Worm (Caenorhabditis elegans) whole organism, midembryonic: ENCODE results near the gene col-38.

Source experiments
- cog-1 ChIP-seq: sonication (generic microtip); optimal IDR thresholded peaks from 2 replicates; lab custom pipeline; 2016; ENCODE audit warnings: missing genetic modification characterization, missing compliant biosample characterization
- flt-1 ChIP-seq: fragments of 200-800 bp; sonication (Bioruptor generic); IDR thresholded peaks from 2 replicates; pipeline ENCODE4 v1.3.6; 2022; ENCODE audit warnings: missing genetic modification characterization, missing compliant biosample characterization
- klf-2 ChIP-seq: fragments of 200-800 bp; sonication (Bioruptor generic); conservative IDR thresholded peaks from 2 replicates; pipeline ENCODE4 v1.3.6; 2022; ENCODE audit warnings: missing genetic modification reagents, missing genetic modification characterization, missing compliant biosample characterization
- ref-1 ChIP-seq: fragments of 200-800 bp; sonication (Bioruptor generic); conservative IDR thresholded peaks from 2 replicates; pipeline ENCODE4 v1.3.6; 2022; ENCODE audit warnings: missing genetic modification reagents, missing genetic modification characterization, missing compliant biosample characterization
- tab-1 ChIP-seq: fragments of 200-800 bp; sonication (Bioruptor generic); IDR thresholded peaks from 2 replicates; pipeline ENCODE4 v1.3.6; 2022; ENCODE audit warnings: missing genetic modification characterization, missing compliant biosample characterization
- ztf-23 ChIP-seq: fragments of 200-800 bp; sonication (Bioruptor generic); IDR thresholded peaks from 2 replicates; pipeline ENCODE4 v1.3.6; 2022; ENCODE audit warnings: missing genetic modification reagents, missing genetic modification characterization, missing compliant biosample characterization

DNA sequence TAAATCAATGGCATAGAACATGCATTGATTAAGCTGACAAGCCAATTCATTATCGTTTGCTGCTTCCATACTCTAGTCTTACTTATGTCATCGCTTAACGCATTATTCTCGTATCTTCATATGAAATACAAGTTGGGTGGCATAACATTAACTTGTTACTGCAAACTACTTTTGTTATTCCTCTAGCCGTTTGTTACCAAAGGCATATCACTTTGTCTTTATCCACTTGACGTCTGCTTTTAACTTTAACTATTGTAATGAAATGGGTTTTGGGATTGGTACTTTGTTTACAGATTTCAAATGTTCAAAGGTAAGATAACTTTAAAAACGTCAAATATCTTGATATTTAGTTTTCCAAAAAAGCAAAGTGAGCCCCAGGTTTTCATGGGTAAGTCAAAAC is 32.8 kb downstream of the col-38 start, which contains the start of gene W01C9.2:
- TF ChIP-seq ztf-23 (GFP tag; lab: Robert Waterston, UW) (no peak), klf-2 (no peak), flt-1 (GFP tag; lab: Robert Waterston, UW) (no peak), cog-1 (tag; lab: Kevin White, UChicago) (no peak), ref-1 (no peak), tab-1 (GFP tag; lab: Robert Waterston, UW) (no peak)
